Fruit fly (Drosophila melanogaster) whole organism, embryonic: Measurements from ENCODE around the gene CG9449.

Source experiments
- CG10147 ChIP-seq: fragments of 200-800 bp; sonication (Bioruptor generic); optimal IDR thresholded peaks from 2 replicates; lab custom pipeline; 2019; ENCODE audit warnings: missing biosample characterization, mild to moderate bottlenecking, missing genetic modification characterization, moderate library complexity
- CG1024 ChIP-seq: fragments of 200-800 bp; sonication (Bioruptor generic); IDR thresholded peaks from 2 replicates; pipeline ENCODE4 v1.3.6; 2022; ENCODE audit warnings: missing biosample characterization, missing genetic modification characterization
- CG10321 ChIP-seq: fragments of 200-800 bp; sonication (Bioruptor generic); IDR thresholded peaks from 2 replicates; pipeline ENCODE4 v1.3.6; 2022; ENCODE audit warnings: missing biosample characterization, missing genetic modification characterization
- CG10366 ChIP-seq: fragments of 200-800 bp; sonication (Bioruptor generic); IDR thresholded peaks from 2 replicates; pipeline ENCODE4 v1.3.6; 2022; ENCODE audit warnings: missing biosample characterization, missing genetic modification characterization
- CG10543 ChIP-seq: fragments of 200-800 bp; sonication (Bioruptor generic); optimal IDR thresholded peaks from 3 replicates; lab custom pipeline; 2017; ENCODE audit warnings: missing biosample characterization, mild to moderate bottlenecking, missing genetic modification characterization, moderate library complexity
- CG11247 ChIP-seq: fragments of 200-800 bp; sonication (Bioruptor generic); IDR thresholded peaks from 2 replicates; pipeline ENCODE4 v1.3.6; 2022; ENCODE audit warnings: missing biosample characterization, missing genetic modification characterization
- CG12219 ChIP-seq: fragments of 200-800 bp; sonication (Bioruptor generic); optimal IDR thresholded peaks from 3 replicates; lab custom pipeline; 2018; ENCODE audit warnings: missing biosample characterization, mild to moderate bottlenecking, missing genetic modification characterization
- CG12942 ChIP-seq: fragments of 200-800 bp; sonication (Bioruptor generic); optimal IDR thresholded peaks from 3 replicates; lab custom pipeline; 2016; ENCODE audit warnings: missing biosample characterization, missing genetic modification characterization
- CG13624 ChIP-seq: fragments of 200-800 bp; sonication (Bioruptor generic); optimal IDR thresholded peaks from 2 replicates; lab custom pipeline; 2016; ENCODE audit warnings: missing biosample characterization, missing genetic modification characterization
- CG15601 ChIP-seq: fragments of 200-800 bp; sonication (Bioruptor generic); optimal IDR thresholded peaks from 3 replicates; lab custom pipeline; 2019; ENCODE audit warnings: missing biosample characterization, mild to moderate bottlenecking, missing genetic modification characterization, moderate library complexity
- CG16779 ChIP-seq: fragments of 200-800 bp; sonication (Bioruptor generic); IDR thresholded peaks from 2 replicates; pipeline ENCODE4 v1.3.6; 2022; ENCODE audit warnings: missing biosample characterization, missing genetic modification characterization
- CG17186 ChIP-seq: fragments of 200-800 bp; sonication (Bioruptor generic); optimal IDR thresholded peaks from 3 replicates; lab custom pipeline; 2017; ENCODE audit warnings: missing biosample characterization, missing genetic modification reagents, missing genetic modification characterization
- CG18011 ChIP-seq: fragments of 200-800 bp; sonication (Bioruptor generic); optimal IDR thresholded peaks from 2 replicates; lab custom pipeline; 2017; ENCODE audit warnings: missing biosample characterization, missing genetic modification characterization, mild to moderate bottlenecking, moderate library complexity, missing genotype
- CG3995 ChIP-seq: fragments of 200-800 bp; sonication (Bioruptor generic); optimal IDR thresholded peaks from 3 replicates; lab custom pipeline; 2016; ENCODE audit warnings: missing biosample characterization, missing genetic modification characterization
- CG4328 ChIP-seq: fragments of 200-800 bp; sonication (Bioruptor generic); optimal IDR thresholded peaks from 3 replicates; lab custom pipeline; 2017; ENCODE audit warnings: missing biosample characterization, missing genetic modification reagents, missing genetic modification characterization
- CG6175 ChIP-seq: fragments of 200-800 bp; sonication (Bioruptor generic); IDR thresholded peaks from 3 replicates; pipeline ENCODE4 v1.3.6; 2022; ENCODE audit warnings: missing biosample characterization, missing genetic modification characterization
- D ChIP-seq, 2 experiments: fragments of 200-800 bp in 1 of 2; fragments of >200 bp in 1 of 2; sonication (Bioruptor generic) in 1 of 2; optimal IDR thresholded peaks; 2 replicates in 1 of 2; 3 replicates in 1 of 2; lab custom pipeline; 2017; ENCODE audit warnings: mild to moderate bottlenecking in 1 of 2, missing biosample characterization in 1 of 2, missing genetic modification characterization in 1 of 2, missing genetic modification reagents in 1 of 2
- Dref ChIP-seq: fragments of 200-800 bp; sonication (Bioruptor generic); IDR thresholded peaks from 2 replicates; pipeline ENCODE4 v1.3.6; 2022; ENCODE audit warnings: missing biosample characterization, missing genetic modification characterization
- E2f1 ChIP-seq: fragments of 200-800 bp; sonication (Bioruptor generic); IDR thresholded peaks from 2 replicates; pipeline ENCODE4 v1.3.6; 2022; ENCODE audit warnings: missing biosample characterization, missing genetic modification characterization
- Fer1 ChIP-seq: fragments of 200-800 bp; sonication (Bioruptor generic); optimal IDR thresholded peaks from 2 replicates; lab custom pipeline; 2017; ENCODE audit warnings: missing biosample characterization, mild to moderate bottlenecking, missing genetic modification characterization
- Gsc ChIP-seq: fragments of 200-800 bp; sonication (Bioruptor generic); IDR thresholded peaks from 2 replicates; pipeline ENCODE4 v1.3.6; 2022; ENCODE audit warnings: missing biosample characterization, missing genetic modification characterization
- HLHmδ ChIP-seq: fragments of 200-800 bp; sonication (Bioruptor generic); optimal IDR thresholded peaks from 2 replicates; lab custom pipeline; 2018; ENCODE audit warnings: missing biosample characterization, mild to moderate bottlenecking, missing genetic modification characterization, moderate library complexity
- Hsf ChIP-seq: fragments of 200-800 bp; sonication (Bioruptor generic); optimal IDR thresholded peaks from 3 replicates; lab custom pipeline; 2016; ENCODE audit warnings: missing biosample characterization, missing genetic modification characterization
- MESR4 ChIP-seq: fragments of 200-800 bp; sonication (Bioruptor generic); optimal IDR thresholded peaks from 2 replicates; lab custom pipeline; 2018; ENCODE audit warnings: missing biosample characterization, mild to moderate bottlenecking, missing genetic modification characterization, moderate library complexity
- Mad ChIP-seq: fragments of 200-800 bp; sonication (Bioruptor generic); optimal IDR thresholded peaks from 2 replicates; lab custom pipeline; 2016; ENCODE audit warnings: missing biosample characterization, missing genetic modification characterization
- bcd ChIP-seq: fragments of 200-800 bp; sonication (Bioruptor generic); optimal IDR thresholded peaks from 2 replicates; lab custom pipeline; 2017; ENCODE audit warnings: missing biosample characterization, mild to moderate bottlenecking, missing genetic modification characterization
- bsh ChIP-seq, 2 experiments: fragments of 200-800 bp; sonication (Bioruptor generic); optimal IDR thresholded peaks; 2 replicates each; lab custom pipeline; 2017 to 2018; ENCODE audit warnings: mild to moderate bottlenecking in 2 of 2, missing biosample characterization in 2 of 2, missing genetic modification characterization in 2 of 2, moderate library complexity in 1 of 2
- chinmo ChIP-seq: fragments of 200-800 bp; sonication (Bioruptor generic); IDR thresholded peaks from 4 replicates; pipeline ENCODE4 v1.3.6; 2022; ENCODE audit warnings: missing biosample characterization, missing genetic modification characterization; ENCODE audit not compliant: partially characterized antibody
- dmrt11E ChIP-seq: fragments of 200-800 bp; sonication (Bioruptor generic); optimal IDR thresholded peaks from 3 replicates; lab custom pipeline; 2018; ENCODE audit warnings: missing biosample characterization, mild to moderate bottlenecking, missing genetic modification characterization, moderate library complexity
- dysf ChIP-seq: fragments of 200-800 bp; sonication (Bioruptor generic); IDR thresholded peaks from 3 replicates; pipeline ENCODE4 v1.3.6; 2022; ENCODE audit warnings: missing biosample characterization, missing genetic modification characterization
- ems ChIP-seq: fragments of 200-800 bp; sonication (Bioruptor generic); optimal IDR thresholded peaks from 3 replicates; lab custom pipeline; 2016; ENCODE audit warnings: missing biosample characterization, missing genetic modification characterization
- fd102C ChIP-seq: fragments of 200-800 bp; sonication (Bioruptor generic); optimal IDR thresholded peaks from 2 replicates; lab custom pipeline; 2018; ENCODE audit warnings: missing biosample characterization, mild to moderate bottlenecking, missing genetic modification characterization, moderate library complexity
- fru ChIP-seq: fragments of >200 bp; optimal IDR thresholded peaks from 2 replicates; lab custom pipeline; 2017
- hb ChIP-seq: fragments of 200-800 bp; sonication (Bioruptor generic); IDR thresholded peaks from 3 replicates; pipeline ENCODE4 v1.3.6; 2022; ENCODE audit warnings: missing biosample characterization, missing genetic modification characterization; ENCODE audit not compliant: partially characterized antibody
- inv ChIP-seq: fragments of 200-800 bp; sonication (Bioruptor generic); IDR thresholded peaks from 2 replicates; pipeline ENCODE4 v1.3.6; 2022; ENCODE audit warnings: missing biosample characterization, missing genetic modification characterization; ENCODE audit not compliant: partially characterized antibody
- jing ChIP-seq: fragments of 200-800 bp; sonication (Bioruptor generic); optimal IDR thresholded peaks from 2 replicates; lab custom pipeline; 2018; ENCODE audit warnings: missing biosample characterization, mild to moderate bottlenecking, missing genetic modification characterization
- ken ChIP-seq: fragments of 200-800 bp; sonication (Bioruptor generic); IDR thresholded peaks from 3 replicates; pipeline ENCODE4 v1.3.6; 2022; ENCODE audit warnings: missing biosample characterization, missing genetic modification characterization
- lilli ChIP-seq: fragments of 200-800 bp; sonication (Bioruptor generic); optimal IDR thresholded peaks from 3 replicates; lab custom pipeline; 2016; ENCODE audit warnings: missing biosample characterization, missing genetic modification characterization
- mld ChIP-seq: fragments of 200-800 bp; sonication (Bioruptor generic); IDR thresholded peaks from 3 replicates; pipeline ENCODE4 v1.3.6; 2022; ENCODE audit warnings: missing biosample characterization, missing genetic modification characterization; ENCODE audit not compliant: partially characterized antibody
- org-1 ChIP-seq: fragments of 200-800 bp; sonication (Bioruptor generic); optimal IDR thresholded peaks from 2 replicates; lab custom pipeline; 2017; ENCODE audit warnings: missing biosample characterization, missing genetic modification characterization
- p53 ChIP-seq: fragments of 200-800 bp; sonication (Bioruptor generic); optimal IDR thresholded peaks from 2 replicates; lab custom pipeline; 2016; ENCODE audit warnings: missing biosample characterization, missing genetic modification characterization
- scrt ChIP-seq: fragments of 200-800 bp; sonication (Bioruptor generic); optimal IDR thresholded peaks from 2 replicates; lab custom pipeline; 2018; ENCODE audit warnings: missing biosample characterization, mild to moderate bottlenecking, missing genetic modification characterization, moderate library complexity
- sima ChIP-seq: fragments of 200-800 bp; sonication (Bioruptor generic); optimal IDR thresholded peaks from 2 replicates; lab custom pipeline; 2016; ENCODE audit warnings: missing biosample characterization, missing genetic modification characterization
- slou ChIP-seq: fragments of 200-800 bp; sonication (Bioruptor generic); optimal IDR thresholded peaks from 3 replicates; lab custom pipeline; 2016; ENCODE audit warnings: missing biosample characterization, missing genetic modification characterization
- slp2 ChIP-seq: fragments of 200-800 bp; sonication (Bioruptor generic); optimal IDR thresholded peaks from 2 replicates; lab custom pipeline; 2016; ENCODE audit warnings: missing biosample characterization, missing genetic modification characterization
- sqz ChIP-seq: fragments of 200-800 bp; sonication (Bioruptor generic); optimal IDR thresholded peaks from 3 replicates; lab custom pipeline; 2018; ENCODE audit warnings: missing biosample characterization, mild to moderate bottlenecking, missing genetic modification characterization
- ssp ChIP-seq: fragments of 200-800 bp; sonication (Bioruptor generic); IDR thresholded peaks from 2 replicates; pipeline ENCODE4 v1.3.6; 2022; ENCODE audit warnings: missing biosample characterization, missing genetic modification characterization
- tna ChIP-seq: fragments of 200-800 bp; sonication (Bioruptor generic); IDR thresholded peaks from 2 replicates; pipeline ENCODE4 v1.3.6; 2022; ENCODE audit warnings: missing biosample characterization, missing genetic modification characterization; ENCODE audit not compliant: partially characterized antibody
- twi ChIP-seq: fragments of 200-800 bp; optimal IDR thresholded peaks from 2 replicates; lab custom pipeline; 2019; ENCODE audit warnings: missing biosample characterization, mild to moderate bottlenecking, missing genetic modification characterization, moderate library complexity
- vfl ChIP-seq: fragments of 200-800 bp; sonication (Bioruptor generic); optimal IDR thresholded peaks from 2 replicates; lab custom pipeline; 2016; ENCODE audit warnings: missing biosample characterization, missing genetic modification characterization
- vvl ChIP-seq: fragments of 200-800 bp; sonication (Bioruptor generic); IDR thresholded peaks from 2 replicates; pipeline ENCODE4 v1.3.6; 2022; ENCODE audit warnings: missing biosample characterization, missing genetic modification characterization

The CG9449 gene

dm6 chr3L:19444092-19444491, 53.4 kb downstream of the CG9449 start (continued):
- TF ChIP-seq vvl (peak; percentile 15; the same call in 1 of the 2 replicates), ems (GFP tag; lab: Kevin White, UChicago) (no peak), vfl (GFP tag; lab: Kevin White, UChicago) (no peak), CG10366 (GFP tag; lab: Robert Waterston, UW) (no peak), inv (GFP tag; lab: Robert Waterston, UW) (no peak), fd102C (GFP tag; lab: Kevin White, UChicago) (no peak), sqz (GFP tag; lab: Kevin White, UChicago) (no peak), CG12219 (GFP tag; lab: Kevin White, UChicago) (no peak), dmrt11E (tag; lab: Kevin White, UChicago) (peak; percentile 6), lilli (peak; percentile 36), dysf (peak; percentile 33; the same call in 1 of the 3 replicates), CG6175 (no peak), twi (tag; lab: Kevin White, UChicago) (no peak), bsh (GFP tag; optimal IDR thresholded peaks at IDR 0.05; lab: Kevin White, UChicago) (no peak), chinmo (no peak), hb (GFP tag; lab: Robert Waterston, UW) (no peak), CG3995 (GFP tag; lab: Kevin White, UChicago) (no peak), CG13624 (GFP tag; lab: Kevin White, UChicago) (no peak), Dref (GFP tag; lab: Robert Waterston, UW) (no peak), CG10543 (no peak), CG17186 (GFP tag; lab: Kevin White, UChicago) (no peak), D (optimal IDR thresholded peaks at IDR 0.05; lab: Kevin White, UChicago) (no peak), D (GFP tag; optimal IDR thresholded peaks at IDR 0.05; lab: Kevin White, UChicago) (no peak), Fer1 (GFP tag; lab: Kevin White, UChicago) (no peak), CG15601 (tag; lab: Kevin White, UChicago) (no peak), bcd (GFP tag; lab: Kevin White, UChicago) (no peak), org-1 (no peak), Hsf (GFP tag; lab: Kevin White, UChicago) (no peak), slp2 (GFP tag; lab: Kevin White, UChicago) (no peak), jing (no peak), CG12942 (no peak), ssp (GFP tag; lab: Robert Waterston, UW) (no peak), CG1024 (GFP tag; lab: Robert Waterston, UW) (no peak), CG10147 (GFP tag; lab: Kevin White, UChicago) (no peak), CG16779 (GFP tag; lab: Robert Waterston, UW) (no peak), p53 (GFP tag; lab: Kevin White, UChicago) (no peak), slou (no peak), sima (no peak), ken (GFP tag; lab: Robert Waterston, UW) (0 out of 3 replicates have a peak, but pooled peaks have one; percentile 15), E2f1 (GFP tag; lab: Robert Waterston, UW) (0 out of 2 replicates have a peak, but pooled peaks have one; percentile 14), CG18011 (no peak), Gsc (no peak), CG10321 (no peak), Mad (GFP tag; lab: Kevin White, UChicago) (no peak), CG11247 (GFP tag; lab: Robert Waterston, UW) (0 out of 2 replicates have a peak, but pooled peaks have one; percentile 40), mld (GFP tag; lab: Robert Waterston, UW) (no peak), tna (GFP tag; lab: Robert Waterston, UW) (no peak), fru (lab: Kevin White, UChicago) (no peak), scrt (GFP tag; lab: Kevin White, UChicago) (no peak), HLHmδ (no peak), CG4328 (no peak), MESR4 (GFP tag; lab: Kevin White, UChicago) (no peak)
